Worm (Caenorhabditis elegans): ENCODE results near the gene B0513.90.

- TF ChIP-seq him-1 (tag; optimal IDR thresholded peaks at IDR 0.05): no peak
- TF ChIP-seq W03F9.2 (tag; optimal IDR thresholded peaks at IDR 0.05): no peak
- TF ChIP-seq dao-5 (tag; optimal IDR thresholded peaks at IDR 0.05): no peak
Measured at ce11 chrIV:13827586-13827985, 39.3 kb upstream of the B0513.90 start, which contains the start of gene rga-5.
